Worm (Caenorhabditis elegans) whole organism, mixed stage, embryonic: Measurements from ENCODE around the gene M163.1.

Experiments
- ceh-43 ChIP-seq: fragments of 200-800 bp; sonication (Bioruptor generic); optimal IDR thresholded peaks from 2 replicates; lab custom pipeline; 2018; ENCODE audit warnings: mild to moderate bottlenecking, missing genetic modification characterization, moderate library complexity, missing compliant biosample characterization
- ces-1 ChIP-seq: fragments of 150-350 bp; optimal IDR thresholded peaks from 2 replicates; lab custom pipeline; 2014; ENCODE audit warnings: missing biosample characterization, missing genetic modification reagents, missing genetic modification characterization
- drap-1 ChIP-seq: fragments of 200-800 bp; sonication (Bioruptor generic); optimal IDR thresholded peaks from 3 replicates; lab custom pipeline; 2018; ENCODE audit warnings: mild to moderate bottlenecking, missing genetic modification characterization, missing compliant biosample characterization
- elt-1 ChIP-seq: sonication (generic microtip); optimal IDR thresholded peaks from 2 replicates; lab custom pipeline; 2017; ENCODE audit warnings: missing genetic modification characterization, mild to moderate bottlenecking, missing compliant biosample characterization, antibody characterized with exemption, moderate library complexity, borderline replicate concordance; ENCODE audit not compliant: insufficient read depth
- elt-3 ChIP-seq: fragments of 150-350 bp; optimal IDR thresholded peaks from 2 replicates; lab custom pipeline; 2014; ENCODE audit warnings: missing biosample characterization, missing genetic modification characterization
- hlh-1 ChIP-seq: fragments of 150-350 bp; optimal IDR thresholded peaks from 2 replicates; lab custom pipeline; 2014; ENCODE audit warnings: missing biosample characterization, missing genetic modification reagents, missing genetic modification characterization
- nhr-12 ChIP-seq: fragments of 150-350 bp; optimal IDR thresholded peaks from 2 replicates; lab custom pipeline; 2014; ENCODE audit warnings: missing biosample characterization, missing genetic modification characterization
- nhr-76 ChIP-seq: sonication (generic microtip); optimal IDR thresholded peaks from 2 replicates; lab custom pipeline; 2017; ENCODE audit warnings: missing biosample characterization, missing genetic modification characterization
- pha-4 ChIP-seq: fragments of 150-350 bp; optimal IDR thresholded peaks from 2 replicates; lab custom pipeline; 2018; ENCODE audit warnings: missing biosample characterization, missing genetic modification reagents, missing genetic modification characterization
- snpc-4 ChIP-seq: fragments of 150-350 bp; optimal IDR thresholded peaks from 2 replicates; lab custom pipeline; 2014; ENCODE audit warnings: missing biosample characterization, missing genetic modification characterization
- unc-39 ChIP-seq: fragments of 150-350 bp; optimal IDR thresholded peaks from 2 replicates; lab custom pipeline; 2014; ENCODE audit warnings: missing biosample characterization, missing genetic modification characterization

DNA sequence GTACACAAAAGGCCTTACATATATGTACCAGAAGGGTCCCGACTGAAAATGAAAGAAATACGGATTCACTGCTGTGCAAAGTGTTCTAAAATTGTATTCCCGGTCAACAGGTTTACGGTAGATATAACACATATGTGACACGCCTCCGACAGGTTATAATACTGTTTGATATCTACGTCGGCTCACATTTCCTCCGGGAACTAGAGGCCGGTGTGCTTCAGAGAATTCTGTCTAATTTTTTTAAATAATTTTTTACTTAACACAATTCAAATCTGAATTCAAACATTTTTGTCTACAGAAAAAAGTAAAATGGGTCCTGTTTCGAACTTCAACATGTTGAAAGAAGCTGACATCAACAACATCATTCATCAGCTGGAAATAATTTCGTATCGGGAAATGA lies 39.6 kb upstream of the M163.1 start, which contains the start of gene T24C2.3:
- TF ChIP-seq nhr-12 (tag; lab: Kevin White, UChicago) (no peak), ceh-43 (GFP tag; lab: Kevin White, UChicago) (no peak), pha-4 (tag; lab: Kevin White, UChicago) (no peak), elt-1 (tag; lab: Kevin White, UChicago) (no peak), drap-1 (GFP tag; lab: Kevin White, UChicago) (no peak), snpc-4 (tag; lab: Kevin White, UChicago) (no peak), unc-39 (no peak), elt-3 (tag; lab: Kevin White, UChicago) (no peak), ces-1 (GFP tag; lab: Kevin White, UChicago) (no peak), hlh-1 (tag; lab: Kevin White, UChicago) (no peak), nhr-76 (tag; lab: Kevin White, UChicago) (no peak)
